Worm (Caenorhabditis elegans) whole organism, late embryonic: ENCODE measurements around the gene T22D1.18.

ENCODE experiments used
- C08G9.2 ChIP-seq: sonication (generic microtip); optimal IDR thresholded peaks from 2 replicates; lab custom pipeline; 2016; ENCODE audit warnings: mild to moderate bottlenecking, missing genetic modification characterization, moderate library complexity, missing compliant biosample characterization
- K09A11.1 ChIP-seq: sonication (generic microtip); optimal IDR thresholded peaks from 2 replicates; lab custom pipeline; 2017; ENCODE audit warnings: antibody characterized with exemption, mild to moderate bottlenecking, missing genetic modification characterization, missing compliant biosample characterization; ENCODE audit not compliant: insufficient read depth
- T23F11.4 ChIP-seq: fragments of 200-800 bp; sonication (Bioruptor generic); optimal IDR thresholded peaks from 2 replicates; lab custom pipeline; 2018; ENCODE audit warnings: mild to moderate bottlenecking, missing genetic modification characterization, missing compliant biosample characterization
- Y22D7AL.16 ChIP-seq: sonication (generic microtip); optimal IDR thresholded peaks from 2 replicates; lab custom pipeline; 2016; ENCODE audit warnings: missing genetic modification characterization, missing compliant biosample characterization
- ahr-1 ChIP-seq: sonication (generic microtip); optimal IDR thresholded peaks from 2 replicates; lab custom pipeline; 2016; ENCODE audit warnings: missing genetic modification characterization, missing compliant biosample characterization
- ama-1 ChIP-seq: fragments of 150-350 bp; optimal IDR thresholded peaks from 2 replicates; lab custom pipeline; 2014
- ceh-14 ChIP-seq: sonication (generic microtip); optimal IDR thresholded peaks from 2 replicates; lab custom pipeline; 2016; ENCODE audit warnings: missing genotype, missing genetic modification characterization, missing compliant biosample characterization
- ceh-18 ChIP-seq: sonication (generic microtip); optimal IDR thresholded peaks from 2 replicates; lab custom pipeline; 2016; ENCODE audit warnings: missing genetic modification characterization, missing compliant biosample characterization
- ceh-2 ChIP-seq: sonication (generic microtip); optimal IDR thresholded peaks from 2 replicates; lab custom pipeline; 2016; ENCODE audit warnings: missing genotype, missing genetic modification characterization, missing compliant biosample characterization
- ceh-22 ChIP-seq: sonication (generic microtip); optimal IDR thresholded peaks from 2 replicates; lab custom pipeline; 2017; ENCODE audit warnings: missing biosample characterization, missing genetic modification characterization
- ceh-30 ChIP-seq: fragments of 150-350 bp; optimal IDR thresholded peaks from 2 replicates; lab custom pipeline; 2014; ENCODE audit warnings: missing biosample characterization, missing genetic modification characterization
- ceh-31 ChIP-seq: sonication (generic microtip); optimal IDR thresholded peaks from 2 replicates; lab custom pipeline; 2016; ENCODE audit warnings: missing genetic modification characterization, missing compliant biosample characterization
- ceh-34 ChIP-seq: sonication (generic microtip); optimal IDR thresholded peaks from 2 replicates; lab custom pipeline; 2016; ENCODE audit warnings: mild to moderate bottlenecking, missing genetic modification characterization, missing compliant biosample characterization
- ceh-45 ChIP-seq: fragments of 200-800 bp; sonication (Bioruptor generic); IDR thresholded peaks from 2 replicates; pipeline ENCODE4 v1.3.6; 2022; ENCODE audit warnings: missing genetic modification reagents, missing genetic modification characterization, missing compliant biosample characterization
- ceh-6 ChIP-seq: fragments of 200-800 bp; sonication (Bioruptor generic); optimal IDR thresholded peaks from 2 replicates; lab custom pipeline; 2018; ENCODE audit warnings: mild to moderate bottlenecking, missing genetic modification characterization, missing compliant biosample characterization
- che-1 ChIP-seq: sonication (generic microtip); optimal IDR thresholded peaks from 2 replicates; lab custom pipeline; 2016; ENCODE audit warnings: mild to moderate bottlenecking, missing genetic modification characterization, missing compliant biosample characterization
- dmd-4 ChIP-seq: sonication (generic microtip); optimal IDR thresholded peaks from 2 replicates; lab custom pipeline; 2016; ENCODE audit warnings: borderline replicate concordance, missing genetic modification characterization, missing compliant biosample characterization
- dve-1 ChIP-seq: sonication (generic microtip); optimal IDR thresholded peaks from 2 replicates; lab custom pipeline; 2017; ENCODE audit warnings: antibody characterized with exemption, mild to moderate bottlenecking, missing genetic modification characterization, missing compliant biosample characterization
- elt-2 ChIP-seq: sonication (generic microtip); optimal IDR thresholded peaks from 2 replicates; lab custom pipeline; 2016; ENCODE audit warnings: missing genetic modification reagents, missing genetic modification characterization, missing compliant biosample characterization
- ets-4 ChIP-seq: sonication (generic microtip); optimal IDR thresholded peaks from 2 replicates; lab custom pipeline; 2016; ENCODE audit warnings: missing genetic modification characterization, missing compliant biosample characterization
- fkh-6 ChIP-seq: sonication (generic microtip); optimal IDR thresholded peaks from 2 replicates; lab custom pipeline; 2016; ENCODE audit warnings: missing genetic modification characterization, missing compliant biosample characterization
- hlh-13 ChIP-seq: fragments of 200-800 bp; sonication (Bioruptor generic); optimal IDR thresholded peaks from 2 replicates; lab custom pipeline; 2018; ENCODE audit warnings: mild to moderate bottlenecking, missing genetic modification characterization, missing compliant biosample characterization
- hlh-15 ChIP-seq: sonication (generic microtip); optimal IDR thresholded peaks from 2 replicates; lab custom pipeline; 2016; ENCODE audit warnings: missing genetic modification characterization, missing compliant biosample characterization
- hlh-30 ChIP-seq: sonication (generic microtip); optimal IDR thresholded peaks from 2 replicates; lab custom pipeline; 2017; ENCODE audit warnings: antibody characterized with exemption, missing genetic modification characterization, missing compliant biosample characterization; ENCODE audit not compliant: insufficient read depth
- hlh-6 ChIP-seq: sonication (generic microtip); optimal IDR thresholded peaks from 2 replicates; lab custom pipeline; 2016; ENCODE audit warnings: missing genotype, missing genetic modification characterization, missing compliant biosample characterization
- hlh-8 ChIP-seq: sonication (generic microtip); optimal IDR thresholded peaks from 2 replicates; lab custom pipeline; 2016; ENCODE audit warnings: missing genotype, missing genetic modification characterization, missing compliant biosample characterization
- lin-11 ChIP-seq: fragments of 200-800 bp; sonication (Bioruptor generic); optimal IDR thresholded peaks from 2 replicates; lab custom pipeline; 2018; ENCODE audit warnings: mild to moderate bottlenecking, missing genetic modification characterization, missing compliant biosample characterization
- nfya-1 ChIP-seq: sonication (generic microtip); optimal IDR thresholded peaks from 2 replicates; lab custom pipeline; 2017; ENCODE audit warnings: missing genetic modification characterization, mild to moderate bottlenecking, missing compliant biosample characterization, antibody characterized with exemption, moderate library complexity
- nhr-11 ChIP-seq: fragments of 150-350 bp; optimal IDR thresholded peaks from 2 replicates; lab custom pipeline; 2014; ENCODE audit warnings: missing biosample characterization, missing genetic modification characterization
- odd-2 ChIP-seq: sonication (generic microtip); optimal IDR thresholded peaks from 2 replicates; lab custom pipeline; 2017; ENCODE audit warnings: antibody characterized with exemption, mild to moderate bottlenecking, missing genetic modification characterization, missing compliant biosample characterization
- pat-9 ChIP-seq: fragments of 200-800 bp; sonication (Bioruptor generic); optimal IDR thresholded peaks from 2 replicates; lab custom pipeline; 2018; ENCODE audit warnings: mild to moderate bottlenecking, missing genetic modification characterization, moderate library complexity, missing compliant biosample characterization
- pha-2 ChIP-seq: sonication (generic microtip); optimal IDR thresholded peaks from 2 replicates; lab custom pipeline; 2017; ENCODE audit warnings: mild to moderate bottlenecking, missing genetic modification characterization, missing compliant biosample characterization
- pha-4 ChIP-seq: fragments of 150-350 bp; optimal IDR thresholded peaks from 2 replicates; lab custom pipeline; 2018; ENCODE audit warnings: missing biosample characterization, missing genetic modification reagents, missing genetic modification characterization
- pqm-1 ChIP-seq: sonication (generic microtip); optimal IDR thresholded peaks from 2 replicates; lab custom pipeline; 2016; ENCODE audit warnings: missing genetic modification characterization, missing compliant biosample characterization
- pros-1 ChIP-seq: fragments of 150-350 bp; optimal IDR thresholded peaks from 2 replicates; lab custom pipeline; 2014; ENCODE audit warnings: missing biosample characterization, missing genetic modification reagents, missing genetic modification characterization
- rnt-1 ChIP-seq: sonication (generic microtip); optimal IDR thresholded peaks from 2 replicates; lab custom pipeline; 2016; ENCODE audit warnings: missing genetic modification characterization, missing compliant biosample characterization
- sdc-2 ChIP-seq: sonication (generic microtip); optimal IDR thresholded peaks from 2 replicates; lab custom pipeline; 2016; ENCODE audit warnings: missing genotype, missing genetic modification characterization, missing compliant biosample characterization
- sox-2 ChIP-seq: fragments of 200-800 bp; sonication (Bioruptor generic); IDR thresholded peaks from 2 replicates; pipeline ENCODE4 v1.3.6; 2022; ENCODE audit warnings: missing genetic modification reagents, missing genetic modification characterization, missing compliant biosample characterization
- sox-4 ChIP-seq: sonication (generic microtip); optimal IDR thresholded peaks from 2 replicates; lab custom pipeline; 2017; ENCODE audit warnings: mild to moderate bottlenecking, missing genetic modification characterization, inconsistent platforms, missing compliant biosample characterization
- ttx-3 ChIP-seq: sonication (generic microtip); optimal IDR thresholded peaks from 2 replicates; lab custom pipeline; 2016; ENCODE audit warnings: missing genetic modification reagents, missing genetic modification characterization, missing compliant biosample characterization
- unc-42 ChIP-seq: sonication (generic microtip); optimal IDR thresholded peaks from 2 replicates; lab custom pipeline; 2016; ENCODE audit warnings: missing genotype, missing genetic modification characterization, missing compliant biosample characterization
- unc-55 ChIP-seq: sonication (generic microtip); optimal IDR thresholded peaks from 2 replicates; lab custom pipeline; 2017; ENCODE audit warnings: missing biosample characterization, missing genetic modification reagents, missing genetic modification characterization
- zip-5 ChIP-seq: sonication (generic microtip); optimal IDR thresholded peaks from 2 replicates; lab custom pipeline; 2016; ENCODE audit warnings: missing genetic modification characterization, missing compliant biosample characterization

Gene T22D1.18

DNA sequence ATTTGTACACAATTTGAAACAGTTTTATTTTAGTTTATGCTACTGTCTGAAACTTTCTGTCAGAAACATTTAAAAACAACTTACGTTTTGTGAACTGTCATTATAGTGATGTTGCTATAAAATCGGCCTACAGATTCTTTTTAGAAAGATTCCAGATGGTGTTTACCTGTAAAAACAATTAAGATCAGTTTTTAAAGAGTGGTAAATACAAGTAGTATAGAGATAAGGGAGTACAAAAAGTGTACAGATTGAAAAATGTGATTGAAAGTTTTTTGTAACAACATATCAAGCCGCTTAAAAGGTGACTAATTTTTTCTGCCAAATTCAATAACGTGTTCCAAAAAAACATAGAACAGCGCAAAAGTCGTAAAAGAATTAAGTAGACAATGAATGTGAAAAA lies 17.6 kb upstream of the T22D1.18 start, which contains the start of gene npr-12:
Gene npr-12 (minus strand): TSS at position 101 of the 400 bp plus-strand sequence.
- TF ChIP-seq Y22D7AL.16, result no peak
- TF ChIP-seq ama-1 (lab: Kevin White, UChicago), result no peak
- TF ChIP-seq ahr-1, result no peak
- no peak for TF ChIP-seq ets-4
- TF ChIP-seq sox-4 (tag; lab: Kevin White, UChicago), result no peak
- no peak for TF ChIP-seq hlh-8 (tag; lab: Kevin White, UChicago)
- TF ChIP-seq fkh-6 (tag; lab: Kevin White, UChicago), result no peak
- TF ChIP-seq pqm-1 (tag; lab: Kevin White, UChicago), result no peak
- TF ChIP-seq unc-55 (GFP tag; lab: Kevin White, UChicago), result no peak
- TF ChIP-seq nhr-11 (tag; lab: Kevin White, UChicago), result no peak
- TF ChIP-seq, all 69 proteins: peak for 0

DNA sequence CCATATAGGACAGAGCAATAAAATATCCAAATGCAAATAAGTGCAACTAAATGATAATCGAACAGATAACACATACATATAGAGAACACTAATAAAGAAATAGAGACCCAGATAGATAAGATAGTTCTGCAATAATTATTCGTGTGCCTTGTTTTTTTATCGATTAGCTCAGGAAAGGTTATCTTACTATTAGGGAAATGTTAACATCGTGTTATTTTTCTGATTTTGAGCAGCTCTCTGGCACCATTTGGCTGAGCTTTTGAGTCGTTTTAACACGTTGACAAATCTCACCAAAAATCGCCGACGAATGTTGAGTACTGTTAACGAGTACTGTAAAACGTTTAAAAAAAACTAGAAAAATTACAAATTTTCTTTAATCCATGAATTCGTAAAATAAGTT lies 8.5 kb upstream of the T22D1.18 start, which contains the start of gene cest-6:
Gene cest-6 (minus strand): TSS at position 101 of the 400 bp plus-strand sequence.
- TF ChIP-seq ceh-6 (GFP tag; lab: Kevin White, UChicago) (no peak), elt-2 (tag; lab: Kevin White, UChicago) (peak; percentile 48)

DNA sequence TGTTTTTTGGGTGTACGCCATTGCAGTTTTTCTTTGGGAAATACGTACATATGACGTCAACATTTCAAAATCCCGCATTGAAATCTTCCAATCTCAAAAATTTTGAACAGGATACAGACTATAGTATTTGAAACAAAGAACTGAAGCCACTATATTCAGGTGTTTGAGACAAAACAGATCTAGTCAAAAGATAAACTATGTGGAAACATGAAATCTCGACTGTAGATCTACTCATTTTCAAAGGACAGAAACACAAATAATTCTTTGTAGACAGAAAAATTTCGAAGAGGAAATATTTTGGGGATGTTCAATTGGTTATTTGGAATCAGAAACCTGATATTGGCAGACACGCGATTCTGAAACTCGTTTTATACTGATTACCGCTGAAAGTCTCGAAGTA lies 5.6 kb upstream of the T22D1.18 start:
- no peak for TF ChIP-seq T23F11.4 (GFP tag; lab: Kevin White, UChicago)
- no peak for TF ChIP-seq ceh-22 (tag; lab: Kevin White, UChicago)
- no peak for TF ChIP-seq pha-2 (tag; lab: Kevin White, UChicago)
- TF ChIP-seq pros-1 (tag; lab: Kevin White, UChicago), result no peak
- no peak for TF ChIP-seq lin-11
- TF ChIP-seq ceh-30, result no peak
- TF ChIP-seq sdc-2 (tag; lab: Kevin White, UChicago), result no peak
- TF ChIP-seq dmd-4 (tag; lab: Kevin White, UChicago), result no peak
- no peak for TF ChIP-seq che-1
- TF ChIP-seq, all 69 proteins: peak for 0

DNA sequence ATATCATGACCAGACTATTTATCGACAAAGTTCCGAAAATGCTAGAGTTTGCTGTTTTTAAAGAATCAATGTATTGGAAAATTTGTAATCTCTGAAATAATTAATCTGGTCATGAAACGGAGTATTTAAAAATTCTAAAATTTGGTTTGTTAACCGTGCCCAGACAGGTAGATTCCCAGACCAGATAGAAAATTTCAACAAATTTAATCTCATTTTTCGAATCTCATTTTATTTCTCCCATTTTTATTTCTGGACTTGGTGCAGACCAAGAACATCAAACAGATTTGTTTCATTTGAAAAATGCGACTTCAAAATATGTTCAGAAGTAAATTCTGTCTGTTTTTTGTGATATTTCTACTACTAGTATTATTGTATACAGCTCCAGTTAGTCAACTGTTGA lies 3.1 kb upstream of the T22D1.18 start, which contains the start of gene T22D1.1:
Gene T22D1.1 (plus strand): TSS at position 301 of the 400 bp plus-strand sequence.
- TF ChIP-seq dve-1 (no peak), pha-4 (tag; lab: Kevin White, UChicago) (no peak), unc-55 (GFP tag; lab: Kevin White, UChicago) (no peak), hlh-13 (GFP tag; lab: Kevin White, UChicago) (no peak), unc-42 (tag; lab: Kevin White, UChicago) (no peak), hlh-15 (tag; lab: Kevin White, UChicago) (no peak), dmd-4 (tag; lab: Kevin White, UChicago) (no peak), ahr-1 (no peak), pat-9 (no peak), ceh-22 (tag; lab: Kevin White, UChicago) (no peak), rnt-1 (no peak), K09A11.1 (tag; lab: Kevin White, UChicago) (no peak), hlh-6 (tag; lab: Kevin White, UChicago) (no peak), ceh-14 (tag; lab: Kevin White, UChicago) (no peak), elt-2 (tag; lab: Kevin White, UChicago) (no peak), zip-5 (tag; lab: Kevin White, UChicago) (no peak)

DNA sequence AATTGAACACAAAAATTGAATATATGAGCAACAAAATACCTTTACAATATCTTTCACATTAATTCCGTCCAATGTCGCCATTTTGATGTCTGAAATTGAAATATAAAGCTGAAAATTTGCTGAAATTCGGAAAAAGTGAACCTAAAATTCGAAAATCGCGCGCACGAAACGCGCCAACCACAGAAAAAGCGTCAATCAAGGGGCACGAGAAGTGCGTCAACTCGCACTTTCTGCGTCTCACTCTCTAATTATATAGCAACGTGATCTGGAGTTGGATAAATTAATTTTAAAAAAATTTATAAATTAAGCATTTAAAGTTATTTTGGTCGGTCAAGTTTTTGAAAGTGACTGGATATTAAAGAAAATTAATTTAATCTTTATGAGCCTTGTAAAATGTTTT lies 645 bp downstream of the T22D1.18 start, which contains the start of gene ruvb-2:
Gene ruvb-2 (minus strand): TSS at position 89 of the 400 bp plus-strand sequence.
- TF ChIP-seq ceh-45 (GFP tag; lab: Robert Waterston, UW) (no peak), nfya-1 (tag; lab: Kevin White, UChicago) (peak; percentile 62), rnt-1 (no peak), odd-2 (tag; lab: Kevin White, UChicago) (no peak), ttx-3 (tag; lab: Kevin White, UChicago) (peak; percentile 2), ceh-31 (tag; lab: Kevin White, UChicago) (peak; percentile 48), sox-2 (no peak), ceh-2 (tag; lab: Kevin White, UChicago) (no peak), ceh-34 (tag; lab: Kevin White, UChicago) (peak; percentile 38), hlh-6 (tag; lab: Kevin White, UChicago) (no peak), pqm-1 (tag; lab: Kevin White, UChicago) (no peak), unc-42 (tag; lab: Kevin White, UChicago) (peak; percentile 77), hlh-30 (tag; lab: Kevin White, UChicago) (peak; percentile 48), che-1 (no peak), C08G9.2 (tag; lab: Kevin White, UChicago) (no peak), ceh-18 (tag; lab: Kevin White, UChicago) (peak; percentile 12)
